Fruit fly (Drosophila melanogaster) whole organism, pupa: ENCODE data around the gene dgrn.

Source experiments
- CG8159 ChIP-seq: fragments of 200-800 bp; sonication (Bioruptor generic); optimal IDR thresholded peaks from 3 replicates; lab custom pipeline; 2018; ENCODE audit warnings: missing biosample characterization, mild to moderate bottlenecking, missing genetic modification characterization, moderate library complexity
- CG8301 ChIP-seq: fragments of 200-800 bp; sonication (Bioruptor generic); optimal IDR thresholded peaks from 2 replicates; lab custom pipeline; 2018; ENCODE audit warnings: missing biosample characterization, mild to moderate bottlenecking, missing genetic modification characterization
- Snoo ChIP-seq: fragments of 200-800 bp; sonication (Bioruptor generic); optimal IDR thresholded peaks from 3 replicates; lab custom pipeline; 2017; ENCODE audit warnings: missing biosample characterization, mild to moderate bottlenecking, missing genetic modification characterization, inconsistent platforms

DNA sequence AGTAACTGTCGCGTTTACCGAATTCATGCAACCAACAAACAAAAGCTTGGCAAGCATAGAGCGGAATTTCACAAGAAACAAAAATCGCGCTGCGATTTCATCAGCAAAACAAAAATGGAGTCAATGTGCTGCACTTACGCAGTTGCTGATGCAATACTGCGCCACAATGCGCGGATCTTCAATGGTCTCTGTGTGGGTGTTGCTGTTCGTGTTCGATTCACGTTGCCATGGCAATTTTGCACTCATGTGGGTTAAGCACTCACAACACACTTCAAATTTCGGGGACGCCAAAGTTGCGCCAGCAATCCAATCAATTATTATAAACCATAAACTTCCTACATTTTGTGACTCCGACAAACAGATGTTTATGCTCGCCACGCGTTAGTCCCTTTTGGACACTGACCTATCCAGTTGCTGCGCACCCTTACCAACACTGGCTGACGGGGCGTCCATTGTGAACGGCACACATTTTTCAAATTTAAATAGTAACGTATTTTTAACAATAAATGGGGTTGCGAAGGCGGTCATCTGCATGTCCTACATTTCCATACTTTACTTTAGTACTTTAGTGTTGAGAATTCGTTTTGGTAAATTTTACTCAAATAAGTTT is 37.7 kb downstream of the dgrn start, which contains the start of gene CG2017:
- no peak for TF ChIP-seq CG8301 (tag; lab: Kevin White, UChicago)
- TF ChIP-seq Snoo, result no peak
- TF ChIP-seq CG8159, result no peak
